Worm (Caenorhabditis elegans): ENCODE data around the gene msp-3.

ce11 chrII:4745281-4745680, 40.8 kb downstream of the msp-3 start:
- TF ChIP-seq W03F9.2 (tag; optimal IDR thresholded peaks at IDR 0.05) (no peak), him-1 (tag; optimal IDR thresholded peaks at IDR 0.05) (no peak), dao-5 (tag; optimal IDR thresholded peaks at IDR 0.05) (no peak)
